Worm (Caenorhabditis elegans): ENCODE results near the gene pfkb-1.2.

The pfkb-1.2 gene

ce11 chrIV:5985823-5986222 is 44.1 kb downstream of the pfkb-1.2 start:
- TF ChIP-seq nhr-129 (tag; optimal IDR thresholded peaks at IDR 0.05): no peak
- no peak for TF ChIP-seq nhr-6 (tag; optimal IDR thresholded peaks at IDR 0.05)
- no peak for TF ChIP-seq F13H6.1 (tag; optimal IDR thresholded peaks at IDR 0.05)
- no peak for TF ChIP-seq elt-3 (tag; optimal IDR thresholded peaks at IDR 0.05)
- no peak for TF ChIP-seq ZK546.5 (tag; optimal IDR thresholded peaks at IDR 0.05)
- no peak for TF ChIP-seq alr-1 (tag; optimal IDR thresholded peaks at IDR 0.05)
- TF ChIP-seq fos-1 (tag; optimal IDR thresholded peaks at IDR 0.05): no peak
- TF ChIP-seq blmp-1 (tag; optimal IDR thresholded peaks at IDR 0.05; ENCODE audit: insufficient read depth): no peak
- no peak for TF ChIP-seq elt-1 (tag; optimal IDR thresholded peaks at IDR 0.05)
- TF ChIP-seq R02D3.7 (tag; optimal IDR thresholded peaks at IDR 0.05): no peak
- no peak for TF ChIP-seq lsy-2 (tag; optimal IDR thresholded peaks at IDR 0.05)
- no peak for TF ChIP-seq egl-27 (tag; optimal IDR thresholded peaks at IDR 0.05)
- TF ChIP-seq ceh-82 (tag; optimal IDR thresholded peaks at IDR 0.05): no peak
- no peak for TF ChIP-seq Y55F3AM.14 (GFP tag; optimal IDR thresholded peaks at IDR 0.05)
- TF ChIP-seq nhr-10 (tag; optimal IDR thresholded peaks at IDR 0.05): no peak
- TF ChIP-seq mab-5 (tag; optimal IDR thresholded peaks at IDR 0.05): no peak
- no peak for TF ChIP-seq mdl-1 (tag; optimal IDR thresholded peaks at IDR 0.05)

ce11 chrIV:5986829-5987228 is 45.1 kb downstream of the pfkb-1.2 start:
- TF ChIP-seq alr-1 (tag; optimal IDR thresholded peaks at IDR 0.05) (no peak), gmeb-1 (tag; optimal IDR thresholded peaks at IDR 0.05) (no peak), ztf-4 (tag; optimal IDR thresholded peaks at IDR 0.05) (no peak), snpc-4 (tag; optimal IDR thresholded peaks at IDR 0.05) (no peak), crh-2 (tag; optimal IDR thresholded peaks at IDR 0.05) (no peak), F13H6.1 (tag; optimal IDR thresholded peaks at IDR 0.05) (peak; percentile 10), ama-1 (optimal IDR thresholded peaks at IDR 0.05) (peak; percentile 21)

ce11 chrIV:5990503-5990902 is 48.8 kb downstream of the pfkb-1.2 start:
- no peak for TF ChIP-seq nhr-77 (tag; optimal IDR thresholded peaks at IDR 0.05)
- no peak for TF ChIP-seq nhr-6 (tag; optimal IDR thresholded peaks at IDR 0.05)
- no peak for TF ChIP-seq ztf-11 (tag; optimal IDR thresholded peaks at IDR 0.05)
- TF ChIP-seq mbf-1 (tag; optimal IDR thresholded peaks at IDR 0.05): no peak
- no peak for TF ChIP-seq unc-62 (GFP tag; optimal IDR thresholded peaks at IDR 0.05)
- TF ChIP-seq gmeb-1 (tag; optimal IDR thresholded peaks at IDR 0.05): no peak
- TF ChIP-seq egl-27 (tag; optimal IDR thresholded peaks at IDR 0.05): no peak
- no peak for TF ChIP-seq Y55F3AM.14 (GFP tag; optimal IDR thresholded peaks at IDR 0.05)
- no peak for TF ChIP-seq unc-55 (GFP tag; optimal IDR thresholded peaks at IDR 0.05)
- no peak for TF ChIP-seq ZK546.5 (tag; optimal IDR thresholded peaks at IDR 0.05)
- TF ChIP-seq ztf-4 (tag; optimal IDR thresholded peaks at IDR 0.05): no peak
- no peak for TF ChIP-seq nhr-12 (tag; optimal IDR thresholded peaks at IDR 0.05)
- no peak for TF ChIP-seq zag-1 (tag; optimal IDR thresholded peaks at IDR 0.05)
- no peak for TF ChIP-seq mdl-1 (tag; optimal IDR thresholded peaks at IDR 0.05)

All from whole organism, L2 larva.